Worm (Caenorhabditis elegans): ENCODE measurements around the gene his-16.
"Not testable (repeated sequence)": the region's sequence is repeated elsewhere in the genome, so short reads cannot be mapped to it uniquely, and the experiment has no call there.

The his-16 gene

DNA sequence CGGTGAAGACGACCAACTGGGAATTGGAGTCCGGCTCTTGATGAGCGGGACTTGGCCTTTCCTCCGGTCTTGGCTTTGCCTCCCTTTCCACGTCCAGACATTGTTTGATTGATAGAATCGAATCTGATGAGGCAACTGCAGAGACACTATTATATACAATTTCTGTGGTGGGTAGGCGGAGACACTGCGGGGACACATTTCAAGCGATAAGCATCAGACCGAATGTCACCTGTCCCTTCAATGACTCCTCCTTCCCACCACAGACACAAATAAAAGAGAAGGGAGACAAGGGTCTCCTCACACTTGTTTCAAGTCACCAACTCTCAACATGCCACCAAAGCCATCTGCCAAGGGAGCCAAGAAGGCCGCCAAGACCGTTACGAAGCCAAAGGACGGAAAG, at the start of gene his-16:
Gene his-16, minus strand, starts transcription at position 101 of the 400 bp plus-strand sequence.
- TF ChIP-seq pha-4 (tag; optimal IDR thresholded peaks at IDR 0.05); nhr-28 (tag; optimal IDR thresholded peaks at IDR 0.05); drap-1 (GFP tag; optimal IDR thresholded peaks at IDR 0.05): not testable (repeated sequence)

DNA sequence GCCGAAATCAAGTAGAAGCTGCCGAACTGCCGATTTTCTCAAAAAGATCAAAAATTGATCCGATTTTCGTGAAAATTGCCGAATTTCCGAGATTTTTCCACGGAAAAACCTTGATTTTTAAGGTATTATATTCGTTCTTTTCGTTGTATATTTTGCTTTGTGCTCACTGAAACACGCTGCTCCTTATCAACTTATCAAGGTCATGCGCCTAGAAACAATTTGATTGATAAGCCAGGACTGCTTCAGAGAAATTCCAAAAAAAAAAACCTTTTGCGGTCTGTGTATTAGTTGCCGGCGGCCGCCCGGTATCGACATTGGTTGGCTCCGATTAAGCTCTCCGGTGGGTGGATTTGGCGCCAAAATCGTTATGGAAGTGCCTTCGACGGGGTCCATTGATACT, 44.5 kb upstream of the his-16 start:
- TF ChIP-seq elt-3 (tag; optimal IDR thresholded peaks at IDR 0.05), result no peak
- no peak for TF ChIP-seq ceh-83 (GFP tag; optimal IDR thresholded peaks at IDR 0.05)
- no peak for TF ChIP-seq mab-5 (tag; optimal IDR thresholded peaks at IDR 0.05)
- no peak for TF ChIP-seq nhr-28 (tag; optimal IDR thresholded peaks at IDR 0.05)
- TF ChIP-seq ztf-11 (tag; optimal IDR thresholded peaks at IDR 0.05), result no peak
- no peak for TF ChIP-seq elt-1 (tag; optimal IDR thresholded peaks at IDR 0.05; ENCODE audit: borderline replicate concordance, insufficient read depth)
- TF ChIP-seq nhr-12 (tag; optimal IDR thresholded peaks at IDR 0.05), result no peak
- no peak for TF ChIP-seq lin-13 (tag; optimal IDR thresholded peaks at IDR 0.05)
- TF ChIP-seq mls-2 (tag; optimal IDR thresholded peaks at IDR 0.05), result no peak
- no peak for TF ChIP-seq nhr-2 (tag; optimal IDR thresholded peaks at IDR 0.05)
- no peak for TF ChIP-seq unc-39 (tag; optimal IDR thresholded peaks at IDR 0.05)
- TF ChIP-seq ces-1 (GFP tag; optimal IDR thresholded peaks at IDR 0.05), result no peak

DNA sequence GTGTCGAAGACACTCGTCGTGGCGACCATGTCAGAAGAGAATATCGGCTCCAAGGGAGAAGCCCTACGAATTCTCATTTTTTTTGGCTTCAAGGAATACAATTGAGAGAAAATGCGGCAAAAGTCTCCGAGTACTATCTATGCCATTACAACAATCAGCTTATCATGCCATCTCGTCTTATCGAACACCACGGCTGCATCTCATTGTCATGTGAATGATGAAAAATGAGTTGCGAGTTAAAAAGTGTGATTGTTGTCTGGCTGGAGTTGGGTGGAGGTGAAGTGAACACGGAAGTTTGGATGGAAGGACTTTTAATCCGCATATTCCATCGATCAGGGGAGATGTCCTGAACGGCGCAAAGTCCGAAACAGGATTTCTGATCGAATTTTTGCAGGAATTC, 43.0 kb upstream of the his-16 start:
- TF ChIP-seq elt-3 (tag; optimal IDR thresholded peaks at IDR 0.05), result no peak
- no peak for TF ChIP-seq lin-13 (tag; optimal IDR thresholded peaks at IDR 0.05)
- TF ChIP-seq nhr-76 (tag; optimal IDR thresholded peaks at IDR 0.05), result no peak
- TF ChIP-seq mab-5 (tag; optimal IDR thresholded peaks at IDR 0.05), result no peak
- TF ChIP-seq pha-4 (tag; optimal IDR thresholded peaks at IDR 0.05), result no peak
- TF ChIP-seq unc-62 (GFP tag; optimal IDR thresholded peaks at IDR 0.05), result no peak
- no peak for TF ChIP-seq blmp-1 (tag; optimal IDR thresholded peaks at IDR 0.05)
- no peak for TF ChIP-seq mep-1 (tag; optimal IDR thresholded peaks at IDR 0.05)
- no peak for TF ChIP-seq drap-1 (GFP tag; optimal IDR thresholded peaks at IDR 0.05)

DNA sequence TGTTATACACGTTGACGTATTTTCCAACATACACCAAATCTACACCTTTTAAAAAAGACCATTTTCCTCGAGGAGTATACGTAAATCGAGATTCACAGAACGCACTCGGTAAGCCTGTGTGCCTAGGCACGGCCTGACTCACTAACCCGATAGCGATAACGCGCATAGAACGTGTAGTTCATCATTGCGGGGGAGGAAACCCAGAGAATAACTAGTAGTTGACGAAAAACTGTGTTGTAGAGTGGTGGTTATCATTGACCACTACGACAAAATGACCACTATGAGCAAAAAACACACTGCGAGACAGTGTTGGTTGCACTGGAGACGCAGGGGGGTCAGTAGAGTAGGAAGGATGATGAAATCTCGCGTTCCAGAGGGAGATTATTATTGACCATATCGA, 41.9 kb upstream of the his-16 start:
- TF ChIP-seq nhr-2 (tag; optimal IDR thresholded peaks at IDR 0.05) (no peak), ceh-83 (GFP tag; optimal IDR thresholded peaks at IDR 0.05) (no peak), snpc-4 (tag; optimal IDR thresholded peaks at IDR 0.05) (no peak), hlh-1 (tag; optimal IDR thresholded peaks at IDR 0.05) (no peak), sem-2 (GFP tag; optimal IDR thresholded peaks at IDR 0.05) (no peak), M03D4.4 (tag; optimal IDR thresholded peaks at IDR 0.05) (no peak), flh-1 (GFP tag; optimal IDR thresholded peaks at IDR 0.05) (no peak), unc-120 (tag; optimal IDR thresholded peaks at IDR 0.05; ENCODE audit: poor library complexity, severe bottlenecking) (no peak), elt-1 (tag; optimal IDR thresholded peaks at IDR 0.05; ENCODE audit: borderline replicate concordance, insufficient read depth) (no peak), sptf-1 (tag; optimal IDR thresholded peaks at IDR 0.05) (no peak), cnd-1 (tag; optimal IDR thresholded peaks at IDR 0.05) (no peak), mab-5 (tag; optimal IDR thresholded peaks at IDR 0.05) (no peak), ztf-11 (tag; optimal IDR thresholded peaks at IDR 0.05) (no peak), nhr-237 (tag; optimal IDR thresholded peaks at IDR 0.05) (no peak), mep-1 (tag; optimal IDR thresholded peaks at IDR 0.05) (no peak), ham-2 (GFP tag; optimal IDR thresholded peaks at IDR 0.05) (no peak), nhr-76 (tag; optimal IDR thresholded peaks at IDR 0.05) (no peak), pha-4 (tag; optimal IDR thresholded peaks at IDR 0.05) (no peak), mls-2 (tag; optimal IDR thresholded peaks at IDR 0.05) (no peak), bed-3 (GFP tag; optimal IDR thresholded peaks at IDR 0.05) (no peak)

DNA sequence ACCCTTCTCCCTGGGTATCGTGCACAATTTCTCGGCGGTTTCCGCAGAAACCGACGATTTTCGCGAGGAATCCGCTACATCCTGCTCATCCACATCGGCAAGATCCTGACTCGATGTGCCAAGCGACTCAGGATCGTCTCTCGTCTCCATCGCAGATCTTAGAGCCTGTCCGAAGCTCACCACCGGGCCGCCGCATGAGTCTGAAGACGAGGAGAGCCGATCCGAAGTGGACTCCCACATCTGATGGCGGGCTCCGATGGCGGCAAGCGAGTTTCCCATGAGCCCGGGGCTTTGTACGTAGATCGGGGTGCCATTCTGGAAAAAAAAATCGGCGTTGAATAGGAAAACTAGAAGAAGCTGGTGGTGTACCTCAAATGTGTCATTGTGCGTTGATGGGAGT, 40.4 kb upstream of the his-16 start:
- TF ChIP-seq blmp-1 (tag; optimal IDR thresholded peaks at IDR 0.05) (no peak), mep-1 (tag; optimal IDR thresholded peaks at IDR 0.05) (no peak), drap-1 (GFP tag; optimal IDR thresholded peaks at IDR 0.05) (no peak), lin-13 (tag; optimal IDR thresholded peaks at IDR 0.05) (no peak), hlh-1 (tag; optimal IDR thresholded peaks at IDR 0.05) (no peak), ces-1 (GFP tag; optimal IDR thresholded peaks at IDR 0.05) (no peak), sem-2 (GFP tag; optimal IDR thresholded peaks at IDR 0.05) (no peak)

DNA sequence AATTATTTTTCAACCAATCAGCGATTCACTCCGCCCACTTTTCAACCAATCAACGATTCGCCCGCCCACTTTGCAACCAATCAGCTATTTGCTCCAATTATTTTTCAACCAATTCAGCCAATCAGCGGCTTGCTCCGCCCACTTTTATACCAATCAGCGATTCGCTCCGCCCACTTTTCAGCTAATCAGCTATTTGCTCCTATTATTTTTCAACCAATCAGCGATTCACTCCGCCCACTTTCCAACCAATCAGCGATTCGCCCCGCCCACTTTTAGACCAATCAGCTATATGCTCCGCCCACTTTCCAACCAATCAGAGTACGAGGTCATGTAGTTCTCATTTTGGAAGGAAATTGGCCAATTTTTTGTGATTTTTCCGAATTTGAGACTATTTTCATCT, 37.4 kb upstream of the his-16 start:
- TF ChIP-seq ceh-43 (GFP tag; optimal IDR thresholded peaks at IDR 0.05), result no peak
- TF ChIP-seq mab-5 (tag; optimal IDR thresholded peaks at IDR 0.05), result no peak
- TF ChIP-seq flh-1 (GFP tag; optimal IDR thresholded peaks at IDR 0.05), result no peak
- no peak for TF ChIP-seq zip-8 (tag; optimal IDR thresholded peaks at IDR 0.05)
- TF ChIP-seq drap-1 (GFP tag; optimal IDR thresholded peaks at IDR 0.05), result no peak
- TF ChIP-seq ceh-83 (GFP tag; optimal IDR thresholded peaks at IDR 0.05), result no peak
- no peak for TF ChIP-seq lin-32 (GFP tag; optimal IDR thresholded peaks at IDR 0.05)
- TF ChIP-seq nhr-237 (tag; optimal IDR thresholded peaks at IDR 0.05), result no peak
- no peak for TF ChIP-seq blmp-1 (tag; optimal IDR thresholded peaks at IDR 0.05)
- no peak for TF ChIP-seq sem-2 (GFP tag; optimal IDR thresholded peaks at IDR 0.05)
